Fruit fly (Drosophila melanogaster): ENCODE results near the gene vih.

DNA sequence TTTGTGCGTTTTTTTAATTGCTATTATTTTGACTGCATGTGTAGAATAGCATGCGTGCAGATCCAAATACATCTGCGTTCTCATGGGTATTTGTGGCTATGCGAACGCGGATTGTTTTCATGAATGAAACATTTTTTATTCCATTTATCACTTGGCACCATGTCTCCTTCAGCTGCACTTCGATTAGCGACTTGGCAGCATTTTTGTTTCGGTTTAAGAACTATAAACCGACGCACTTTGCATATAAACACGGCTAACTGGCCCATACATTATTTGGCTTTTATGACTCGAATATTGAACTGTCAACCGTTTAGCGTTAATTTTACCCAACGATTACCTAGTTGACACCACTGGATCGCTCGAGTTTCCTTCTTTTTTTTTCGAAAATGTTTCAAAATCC is 19.6 kb upstream of the vih start:
- TF ChIP-seq Sox15 (GFP tag; optimal IDR thresholded peaks at IDR 0.05): no peak
- no peak for TF ChIP-seq pdm3 (GFP tag; optimal IDR thresholded peaks at IDR 0.05)
- TF ChIP-seq CG6854 (GFP tag; optimal IDR thresholded peaks at IDR 0.05): no peak
- no peak for TF ChIP-seq Hr38 (GFP tag; optimal IDR thresholded peaks at IDR 0.05)
- no peak for TF ChIP-seq Sox102F (GFP tag; optimal IDR thresholded peaks at IDR 0.05)
- no peak for TF ChIP-seq esn (GFP tag; optimal IDR thresholded peaks at IDR 0.05)
- no peak for TF ChIP-seq achi (GFP tag; optimal IDR thresholded peaks at IDR 0.05)

Measured in whole organism, prepupa.